Worm (Caenorhabditis elegans): ENCODE data around the gene D1054.9.

DNA sequence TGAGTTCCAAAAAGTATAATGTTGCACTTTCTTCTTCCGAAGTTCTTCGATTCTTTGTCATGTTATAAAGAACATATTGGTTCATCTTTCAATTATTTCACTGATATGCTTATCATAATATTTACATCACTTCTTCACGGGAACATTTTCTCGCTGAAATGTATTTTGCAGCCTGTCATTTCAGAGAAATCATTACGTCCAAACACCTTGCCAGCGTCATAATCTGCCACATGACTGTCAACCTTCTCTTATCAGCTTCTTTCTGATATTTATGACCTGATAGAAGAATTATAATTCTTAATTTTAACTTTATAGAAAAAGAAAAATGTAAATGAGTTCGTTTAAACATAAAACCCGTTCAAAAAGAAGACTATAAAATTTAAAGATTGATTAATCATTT lies 11.2 kb upstream of the D1054.9 start:
- TF ChIP-seq skn-1 (tag; optimal IDR thresholded peaks at IDR 0.05) (no peak), lin-13 (GFP tag; optimal IDR thresholded peaks at IDR 0.05) (no peak), nhr-237 (tag; optimal IDR thresholded peaks at IDR 0.05) (no peak)
